Fruit fly (Drosophila melanogaster) whole organism, embryonic: Measurements from ENCODE around the gene Cdk1.
A peak's percentile ranks its signal among the peaks of the same experiment; 100 is the strongest.

Experiments used
- Abd-B ChIP-seq: fragments of 200-800 bp; sonication (Bioruptor generic); optimal IDR thresholded peaks from 2 replicates; lab custom pipeline; 2018; ENCODE audit warnings: missing biosample characterization, mild to moderate bottlenecking, missing genetic modification characterization, moderate library complexity
- Atf6 ChIP-seq: fragments of 200-800 bp; sonication (Bioruptor generic); IDR thresholded peaks from 2 replicates; pipeline ENCODE4 v1.3.6; 2022; ENCODE audit warnings: missing biosample characterization, missing genetic modification characterization
- CG10274 ChIP-seq: fragments of 200-800 bp; sonication (Bioruptor generic); optimal IDR thresholded peaks from 3 replicates; lab custom pipeline; 2017; ENCODE audit warnings: missing biosample characterization, mild to moderate bottlenecking, missing genetic modification characterization
- CG10366 ChIP-seq: fragments of 200-800 bp; sonication (Bioruptor generic); IDR thresholded peaks from 2 replicates; pipeline ENCODE4 v1.3.6; 2022; ENCODE audit warnings: missing biosample characterization, missing genetic modification characterization
- CG11504 ChIP-seq: fragments of 200-800 bp; sonication (Bioruptor generic); optimal IDR thresholded peaks from 3 replicates; lab custom pipeline; 2019; ENCODE audit warnings: missing biosample characterization, mild to moderate bottlenecking, missing genetic modification characterization, moderate library complexity
- CG14860 ChIP-seq: fragments of 200-800 bp; sonication (Bioruptor generic); IDR thresholded peaks from 3 replicates; pipeline ENCODE4 v1.3.6; 2022; ENCODE audit warnings: missing biosample characterization, missing genetic modification characterization; ENCODE audit not compliant: partially characterized antibody
- CG15269 ChIP-seq: fragments of 200-800 bp; sonication (Bioruptor generic); optimal IDR thresholded peaks from 2 replicates; lab custom pipeline; 2018; ENCODE audit warnings: missing biosample characterization, mild to moderate bottlenecking, missing genetic modification characterization, moderate library complexity
- CG15479 ChIP-seq: fragments of 200-800 bp; sonication (Bioruptor generic); optimal IDR thresholded peaks from 3 replicates; lab custom pipeline; 2019; ENCODE audit warnings: missing biosample characterization, mild to moderate bottlenecking, missing genetic modification characterization, moderate library complexity
- CG16813 ChIP-seq: fragments of 200-800 bp; sonication (Bioruptor generic); IDR thresholded peaks from 3 replicates; pipeline ENCODE4 v1.3.6; 2022; ENCODE audit warnings: missing biosample characterization, missing genetic modification characterization; ENCODE audit not compliant: partially characterized antibody
- CG17568 ChIP-seq: fragments of 200-800 bp; sonication (Bioruptor generic); optimal IDR thresholded peaks from 2 replicates; lab custom pipeline; 2018; ENCODE audit warnings: missing biosample characterization, mild to moderate bottlenecking, missing genetic modification characterization, moderate library complexity
- CG31441 ChIP-seq: fragments of 200-800 bp; sonication (Bioruptor generic); IDR thresholded peaks from 2 replicates; pipeline ENCODE4 v1.3.6; 2022; ENCODE audit warnings: missing biosample characterization, missing genetic modification characterization
- CG32767 ChIP-seq: fragments of 200-800 bp; sonication (Bioruptor generic); IDR thresholded peaks from 2 replicates; pipeline ENCODE4 v1.3.6; 2022; ENCODE audit warnings: missing biosample characterization, missing genetic modification characterization
- CG4328 ChIP-seq: fragments of 200-800 bp; sonication (Bioruptor generic); optimal IDR thresholded peaks from 3 replicates; lab custom pipeline; 2017; ENCODE audit warnings: missing biosample characterization, missing genetic modification reagents, missing genetic modification characterization
- CG5245 ChIP-seq: fragments of 200-800 bp; sonication (Bioruptor generic); optimal IDR thresholded peaks from 3 replicates; lab custom pipeline; 2016; ENCODE audit warnings: missing biosample characterization, missing genetic modification characterization
- CG6813 ChIP-seq: fragments of 200-800 bp; sonication (Bioruptor generic); optimal IDR thresholded peaks from 2 replicates; lab custom pipeline; 2017; ENCODE audit warnings: missing biosample characterization, missing genetic modification characterization, mild to moderate bottlenecking, moderate library complexity, missing genetic modification reagents
- CG7987 ChIP-seq: fragments of 200-800 bp; sonication (Bioruptor generic); optimal IDR thresholded peaks from 2 replicates; lab custom pipeline; 2018; ENCODE audit warnings: missing biosample characterization, mild to moderate bottlenecking, missing genetic modification characterization, moderate library complexity
- CG8388 ChIP-seq: fragments of 200-800 bp; sonication (Bioruptor generic); optimal IDR thresholded peaks from 2 replicates; lab custom pipeline; 2019; ENCODE audit warnings: missing biosample characterization, mild to moderate bottlenecking, missing genetic modification characterization, moderate library complexity
- CG8478 ChIP-seq: fragments of >200 bp; optimal IDR thresholded peaks from 2 replicates; lab custom pipeline; 2018
- CG9932 ChIP-seq: fragments of 200-800 bp; sonication (Bioruptor generic); IDR thresholded peaks from 2 replicates; pipeline ENCODE4 v1.3.6; 2022; ENCODE audit warnings: missing biosample characterization, missing genetic modification characterization
- Deaf1 ChIP-seq: fragments of 200-800 bp; optimal IDR thresholded peaks from 3 replicates; lab custom pipeline; 2019; ENCODE audit warnings: missing biosample characterization, mild to moderate bottlenecking, missing genetic modification characterization, moderate library complexity
- Dll ChIP-seq: fragments of 200-800 bp; sonication (Bioruptor generic); IDR thresholded peaks from 4 replicates; pipeline ENCODE4 v1.3.6; 2022; ENCODE audit warnings: missing biosample characterization, missing genetic modification characterization; ENCODE audit not compliant: partially characterized antibody
- Dp ChIP-seq: fragments of 200-800 bp; sonication (Bioruptor generic); optimal IDR thresholded peaks from 2 replicates; lab custom pipeline; 2018; ENCODE audit warnings: missing biosample characterization, mild to moderate bottlenecking, missing genetic modification characterization, moderate library complexity
- Elba2 ChIP-seq: fragments of 200-800 bp; sonication (Bioruptor generic); optimal IDR thresholded peaks from 3 replicates; lab custom pipeline; 2016; ENCODE audit warnings: missing biosample characterization, missing genetic modification characterization
- GATAe ChIP-seq: fragments of 200-800 bp; sonication (Bioruptor generic); conservative IDR thresholded peaks from 2 replicates; pipeline ENCODE4 v1.3.6; 2022; ENCODE audit warnings: missing biosample characterization, missing genetic modification characterization
- HmgD ChIP-seq: fragments of 200-800 bp; sonication (Bioruptor generic); optimal IDR thresholded peaks from 3 replicates; lab custom pipeline; 2016; ENCODE audit warnings: missing biosample characterization, missing genetic modification characterization
- HmgZ ChIP-seq: fragments of 200-800 bp; sonication (Bioruptor generic); optimal IDR thresholded peaks from 2 replicates; lab custom pipeline; 2018; ENCODE audit warnings: missing biosample characterization, mild to moderate bottlenecking, missing genetic modification characterization
- MESR4 ChIP-seq: fragments of 200-800 bp; sonication (Bioruptor generic); optimal IDR thresholded peaks from 2 replicates; lab custom pipeline; 2018; ENCODE audit warnings: missing biosample characterization, mild to moderate bottlenecking, missing genetic modification characterization, moderate library complexity
- NC2α ChIP-seq: fragments of 200-800 bp; sonication (Bioruptor generic); optimal IDR thresholded peaks from 2 replicates; lab custom pipeline; 2016; ENCODE audit warnings: missing biosample characterization, missing genetic modification characterization
- NC2β ChIP-seq: fragments of 200-800 bp; sonication (Bioruptor generic); optimal IDR thresholded peaks from 2 replicates; lab custom pipeline; 2016; ENCODE audit warnings: missing biosample characterization, missing genetic modification characterization
- PHDP ChIP-seq: fragments of 200-800 bp; sonication (Bioruptor generic); optimal IDR thresholded peaks from 3 replicates; lab custom pipeline; 2018; ENCODE audit warnings: missing biosample characterization, mild to moderate bottlenecking, missing genetic modification characterization, moderate library complexity
- Rx ChIP-seq: fragments of 200-800 bp; sonication (Bioruptor generic); IDR thresholded peaks from 2 replicates; pipeline ENCODE4 v1.3.6; 2022; ENCODE audit warnings: missing biosample characterization, missing genetic modification characterization
- Sry-δ ChIP-seq: fragments of 200-800 bp; sonication (Bioruptor generic); optimal IDR thresholded peaks from 2 replicates; lab custom pipeline; 2016; ENCODE audit warnings: missing biosample characterization, missing genetic modification characterization
- Tbp ChIP-seq: fragments of >200 bp; optimal IDR thresholded peaks from 2 replicates; lab custom pipeline; 2018; ENCODE audit warnings: missing biosample characterization, missing genetic modification characterization
- YL-1 ChIP-seq: fragments of 200-800 bp; sonication (Bioruptor generic); optimal IDR thresholded peaks from 3 replicates; lab custom pipeline; 2017; ENCODE audit warnings: missing biosample characterization, mild to moderate bottlenecking, missing genetic modification characterization
- bigmax ChIP-seq: fragments of 200-800 bp; sonication (Bioruptor generic); optimal IDR thresholded peaks from 2 replicates; lab custom pipeline; 2018; ENCODE audit warnings: missing biosample characterization, mild to moderate bottlenecking, missing genetic modification characterization
- ci ChIP-seq: fragments of 200-800 bp; sonication (Bioruptor generic); IDR thresholded peaks from 3 replicates; pipeline ENCODE4 v1.3.6; 2022; ENCODE audit warnings: missing biosample characterization, missing genetic modification characterization
- crc ChIP-seq: fragments of 200-800 bp; sonication (Bioruptor generic); optimal IDR thresholded peaks from 2 replicates; lab custom pipeline; 2016; ENCODE audit warnings: missing biosample characterization, missing genetic modification characterization
- exex ChIP-seq: fragments of 200-800 bp; sonication (Bioruptor generic); optimal IDR thresholded peaks from 4 replicates; lab custom pipeline; 2018; ENCODE audit warnings: missing biosample characterization, mild to moderate bottlenecking, missing genetic modification characterization, moderate library complexity
- gem ChIP-seq: fragments of 200-800 bp; sonication (Bioruptor generic); optimal IDR thresholded peaks from 2 replicates; lab custom pipeline; 2019; ENCODE audit warnings: missing biosample characterization, mild to moderate bottlenecking, missing genetic modification characterization, moderate library complexity
- grau ChIP-seq: fragments of 200-800 bp; optimal IDR thresholded peaks from 3 replicates; lab custom pipeline; 2019; ENCODE audit warnings: missing biosample characterization, mild to moderate bottlenecking, missing genetic modification characterization, moderate library complexity
- hb ChIP-seq: fragments of 200-800 bp; sonication (Bioruptor generic); IDR thresholded peaks from 3 replicates; pipeline ENCODE4 v1.3.6; 2022; ENCODE audit warnings: missing biosample characterization, missing genetic modification characterization; ENCODE audit not compliant: partially characterized antibody
- pfk ChIP-seq: fragments of 200-800 bp; sonication (Bioruptor generic); optimal IDR thresholded peaks from 2 replicates; lab custom pipeline; 2018; ENCODE audit warnings: missing biosample characterization, mild to moderate bottlenecking, missing genetic modification characterization, moderate library complexity
- schlank ChIP-seq: fragments of 200-800 bp; sonication (Bioruptor generic); optimal IDR thresholded peaks from 2 replicates; lab custom pipeline; 2018; ENCODE audit warnings: missing biosample characterization, mild to moderate bottlenecking, missing genetic modification characterization
- sd ChIP-seq: fragments of 200-800 bp; sonication (Bioruptor generic); optimal IDR thresholded peaks from 3 replicates; lab custom pipeline; 2018; ENCODE audit warnings: missing biosample characterization, mild to moderate bottlenecking, missing genetic modification characterization, moderate library complexity
- sim ChIP-seq: fragments of 200-800 bp; sonication (Bioruptor generic); IDR thresholded peaks from 2 replicates; pipeline ENCODE4 v1.3.6; 2022; ENCODE audit warnings: missing biosample characterization, missing genetic modification characterization
- so ChIP-seq: fragments of 200-800 bp; sonication (Bioruptor generic); IDR thresholded peaks from 3 replicates; pipeline ENCODE4 v1.3.6; 2022; ENCODE audit warnings: missing biosample characterization, missing genetic modification characterization
- stwl ChIP-seq: fragments of 200-800 bp; sonication (Bioruptor generic); optimal IDR thresholded peaks from 3 replicates; lab custom pipeline; 2018; ENCODE audit warnings: missing biosample characterization, mild to moderate bottlenecking, missing genetic modification characterization, moderate library complexity
- tap ChIP-seq: fragments of 200-800 bp; optimal IDR thresholded peaks from 3 replicates; lab custom pipeline; 2019; ENCODE audit warnings: missing biosample characterization, mild to moderate bottlenecking, missing genetic modification characterization, moderate library complexity
- zfh2 ChIP-seq: fragments of 200-800 bp; sonication (Bioruptor generic); optimal IDR thresholded peaks from 2 replicates; lab custom pipeline; 2016; ENCODE audit warnings: missing biosample characterization, missing genetic modification characterization

Gene Cdk1

DNA sequence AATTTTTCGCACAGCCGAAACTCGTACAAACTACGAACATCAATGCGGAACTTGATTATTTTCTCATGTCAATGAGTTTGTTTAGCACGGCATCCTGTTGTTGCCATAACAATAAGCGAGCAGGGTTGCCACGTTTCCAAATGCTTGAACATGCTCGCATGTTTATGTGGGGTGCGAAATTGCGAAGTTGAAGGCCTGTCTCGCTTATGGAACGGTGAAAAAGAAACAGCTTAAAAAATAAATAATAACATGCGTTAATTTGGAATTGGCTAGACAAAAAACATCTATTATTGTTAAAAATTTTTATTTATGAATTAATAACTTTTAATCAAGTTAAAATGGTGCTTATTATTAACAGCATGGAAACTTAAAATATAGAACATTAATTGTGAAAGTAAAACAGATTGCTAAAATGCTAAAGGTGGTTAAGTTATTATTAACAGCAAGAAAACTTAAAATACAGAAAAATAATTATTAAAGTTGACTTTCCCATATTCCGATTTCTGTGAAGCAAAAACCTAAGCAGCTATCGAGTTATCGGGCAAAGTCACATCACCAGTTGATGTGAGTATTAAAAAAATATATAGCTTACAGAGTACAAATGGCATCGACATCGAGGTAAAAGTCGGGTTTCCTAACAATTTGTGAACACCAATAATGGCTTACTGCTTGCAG lies 44.9 kb upstream of the Cdk1 start, which contains the start of the genes Bug22 and TfIIB (continued):
- TF ChIP-seq CG8478 (lab: Kevin White, UChicago): no peak
- TF ChIP-seq Atf6 (GFP tag; lab: Robert Waterston, UW): peak; percentile 61
- TF ChIP-seq CG6813 (GFP tag; lab: Kevin White, UChicago): no peak
- TF ChIP-seq pfk: peak; percentile 93
- TF ChIP-seq CG4328 (GFP tag; lab: Kevin White, UChicago): peak; percentile 44
- peak; percentile 67 for TF ChIP-seq CG5245
- peak; percentile 80 for TF ChIP-seq CG9932 (GFP tag; lab: Robert Waterston, UW)
- TF ChIP-seq hb (GFP tag; lab: Robert Waterston, UW): no peak
- TF ChIP-seq CG10274 (GFP tag; lab: Kevin White, UChicago): no peak
- peak; percentile 73 for TF ChIP-seq PHDP
- TF ChIP-seq exex (tag; lab: Kevin White, UChicago): peak; percentile 13
- TF ChIP-seq CG16813 (GFP tag; lab: Robert Waterston, UW): 0 out of 3 replicates have a peak, but pooled peaks have one; percentile 36
- peak; percentile 45 for TF ChIP-seq MESR4 (GFP tag; lab: Kevin White, UChicago)
- peak; percentile 79 for TF ChIP-seq CG31441 (GFP tag; lab: Robert Waterston, UW)
- TF ChIP-seq CG8388: peak; percentile 45
- TF ChIP-seq Deaf1 (tag; lab: Kevin White, UChicago): no peak
- peak; percentile 74 for TF ChIP-seq Sry-δ (GFP tag; lab: Kevin White, UChicago)
- TF ChIP-seq sim (GFP tag; lab: Robert Waterston, UW): no peak
- no peak for TF ChIP-seq Tbp (GFP tag; lab: Kevin White, UChicago)
- TF ChIP-seq GATAe (GFP tag; lab: Robert Waterston, UW): no peak
- no peak for TF ChIP-seq CG15479 (GFP tag; lab: Kevin White, UChicago)
- peak; percentile 54 for TF ChIP-seq HmgZ (tag; lab: Kevin White, UChicago)
- TF ChIP-seq CG14860 (GFP tag; lab: Robert Waterston, UW): 0 out of 3 replicates have a peak, but pooled peaks have one; percentile 49
- peak; percentile 55; the same call in 2 of the 4 replicates for TF ChIP-seq Dll (GFP tag; lab: Robert Waterston, UW)
- no peak for TF ChIP-seq CG17568 (GFP tag; lab: Kevin White, UChicago)
- no peak for TF ChIP-seq NC2α (GFP tag; lab: Kevin White, UChicago)
- TF ChIP-seq bigmax (GFP tag; lab: Kevin White, UChicago): no peak
- TF ChIP-seq CG32767 (GFP tag; lab: Robert Waterston, UW): no peak
- no peak for TF ChIP-seq tap
- peak; percentile 25 for TF ChIP-seq CG7987 (GFP tag; lab: Kevin White, UChicago)
- TF ChIP-seq sd (tag; lab: Kevin White, UChicago): no peak
- no peak for TF ChIP-seq so (GFP tag; lab: Robert Waterston, UW)
- TF ChIP-seq YL-1: peak; percentile 34
- TF ChIP-seq gem (tag; lab: Kevin White, UChicago): peak; percentile 85
- peak; percentile 40 for TF ChIP-seq Rx (GFP tag; lab: Robert Waterston, UW)
- peak; percentile 54 for TF ChIP-seq HmgD (GFP tag; lab: Kevin White, UChicago)
- TF ChIP-seq Dp (GFP tag; lab: Kevin White, UChicago): peak; percentile 6
- TF ChIP-seq Elba2 (GFP tag; lab: Kevin White, UChicago): peak; percentile 87
- TF ChIP-seq CG15269 (tag; lab: Kevin White, UChicago): no peak
- peak; percentile 73 for TF ChIP-seq grau
- TF ChIP-seq CG11504: no peak
- TF ChIP-seq NC2β (GFP tag; lab: Kevin White, UChicago): peak; percentile 70
- TF ChIP-seq schlank: peak; percentile 33
- peak; percentile 74 for TF ChIP-seq CG10366 (GFP tag; lab: Robert Waterston, UW)
- TF ChIP-seq Abd-B (GFP tag; lab: Kevin White, UChicago): peak; percentile 50
- peak; percentile 37 for TF ChIP-seq crc (GFP tag; lab: Kevin White, UChicago)
- peak; percentile 75 for TF ChIP-seq zfh2 (GFP tag; lab: Kevin White, UChicago)
- peak; percentile 88 for TF ChIP-seq ci (GFP tag; lab: Robert Waterston, UW)
- peak; percentile 64 for TF ChIP-seq stwl (tag; lab: Kevin White, UChicago)
